Fruit fly (Drosophila melanogaster) whole organism, embryonic: Measurements from ENCODE around the gene Ptpmeg2.

Experiments
- Abd-B ChIP-seq: fragments of 200-800 bp; sonication (Bioruptor generic); optimal IDR thresholded peaks from 2 replicates; lab custom pipeline; 2018; ENCODE audit warnings: missing biosample characterization, mild to moderate bottlenecking, missing genetic modification characterization, moderate library complexity
- CG10147 ChIP-seq: fragments of 200-800 bp; sonication (Bioruptor generic); optimal IDR thresholded peaks from 2 replicates; lab custom pipeline; 2019; ENCODE audit warnings: missing biosample characterization, mild to moderate bottlenecking, missing genetic modification characterization, moderate library complexity
- CG10209 ChIP-seq: fragments of 200-800 bp; sonication (Bioruptor generic); optimal IDR thresholded peaks from 3 replicates; lab custom pipeline; 2017; ENCODE audit warnings: missing biosample characterization, mild to moderate bottlenecking, missing genetic modification characterization, missing genetic modification reagents
- CG10366 ChIP-seq: fragments of 200-800 bp; sonication (Bioruptor generic); IDR thresholded peaks from 2 replicates; pipeline ENCODE4 v1.3.6; 2022; ENCODE audit warnings: missing biosample characterization, missing genetic modification characterization
- CG10959 ChIP-seq: fragments of 200-800 bp; sonication (Bioruptor generic); IDR thresholded peaks from 2 replicates; pipeline ENCODE4 v1.3.6; 2022; ENCODE audit warnings: missing biosample characterization, missing genetic modification characterization
- CG11696 ChIP-seq: fragments of 200-800 bp; sonication (Bioruptor generic); IDR thresholded peaks from 2 replicates; pipeline ENCODE4 v1.3.6; 2022; ENCODE audit warnings: missing biosample characterization, missing genetic modification characterization
- CG12659 ChIP-seq: fragments of 200-800 bp; sonication (Bioruptor generic); optimal IDR thresholded peaks from 3 replicates; lab custom pipeline; 2017; ENCODE audit warnings: mild to moderate bottlenecking, missing biosample characterization, missing genetic modification reagents, missing genetic modification characterization
- CG14050 ChIP-seq: fragments of 200-800 bp; sonication (Bioruptor generic); IDR thresholded peaks from 3 replicates; pipeline ENCODE4 v1.3.6; 2022; ENCODE audit warnings: missing biosample characterization, missing genetic modification characterization
- CG18011 ChIP-seq: fragments of 200-800 bp; sonication (Bioruptor generic); optimal IDR thresholded peaks from 2 replicates; lab custom pipeline; 2017; ENCODE audit warnings: missing biosample characterization, missing genetic modification characterization, mild to moderate bottlenecking, moderate library complexity, missing genotype
- CG18262 ChIP-seq: fragments of 200-800 bp; optimal IDR thresholded peaks from 3 replicates; lab custom pipeline; 2019; ENCODE audit warnings: missing biosample characterization, mild to moderate bottlenecking, missing genetic modification characterization, moderate library complexity
- CG2116 ChIP-seq: fragments of 200-800 bp; sonication (Bioruptor generic); optimal IDR thresholded peaks from 3 replicates; lab custom pipeline; 2018; ENCODE audit warnings: missing biosample characterization, mild to moderate bottlenecking, missing genetic modification characterization
- CG3281 ChIP-seq: fragments of 200-800 bp; sonication (Bioruptor generic); optimal IDR thresholded peaks from 3 replicates; lab custom pipeline; 2017; ENCODE audit warnings: missing biosample characterization, mild to moderate bottlenecking, missing genetic modification characterization
- CG34376 ChIP-seq: fragments of 200-800 bp; sonication (Bioruptor generic); optimal IDR thresholded peaks from 2 replicates; lab custom pipeline; 2018; ENCODE audit warnings: missing biosample characterization, mild to moderate bottlenecking, missing genetic modification characterization
- CG42726 ChIP-seq: fragments of 200-800 bp; sonication (Bioruptor generic); IDR thresholded peaks from 2 replicates; pipeline ENCODE4 v1.3.6; 2022; ENCODE audit warnings: missing biosample characterization, missing genetic modification characterization; ENCODE audit not compliant: partially characterized antibody
- CG4404 ChIP-seq: fragments of 200-800 bp; sonication (Bioruptor generic); IDR thresholded peaks from 2 replicates; pipeline ENCODE4 v1.3.6; 2022; ENCODE audit warnings: missing biosample characterization, missing genetic modification characterization
- CG4617 ChIP-seq: fragments of 200-800 bp; sonication (Bioruptor generic); optimal IDR thresholded peaks from 3 replicates; lab custom pipeline; 2016; ENCODE audit warnings: missing biosample characterization, missing genetic modification characterization, borderline replicate concordance
- CG5953 ChIP-seq: fragments of 200-800 bp; sonication (Bioruptor generic); IDR thresholded peaks from 2 replicates; pipeline ENCODE4 v1.3.6; 2022; ENCODE audit warnings: missing biosample characterization, missing genetic modification characterization
- CG6654 ChIP-seq: fragments of 200-800 bp; sonication (Bioruptor generic); optimal IDR thresholded peaks from 2 replicates; lab custom pipeline; 2017; ENCODE audit warnings: missing biosample characterization, mild to moderate bottlenecking, missing genetic modification characterization
- CG7963 ChIP-seq: fragments of 200-800 bp; sonication (Bioruptor generic); IDR thresholded peaks from 3 replicates; pipeline ENCODE4 v1.3.6; 2022; ENCODE audit warnings: missing biosample characterization, missing genetic modification characterization; ENCODE audit not compliant: partially characterized antibody
- D19B ChIP-seq: fragments of 200-800 bp; sonication (Bioruptor generic); optimal IDR thresholded peaks from 2 replicates; lab custom pipeline; 2017; ENCODE audit warnings: missing biosample characterization, mild to moderate bottlenecking, missing genetic modification characterization
- Dek ChIP-seq: fragments of 200-800 bp; sonication (Bioruptor generic); optimal IDR thresholded peaks from 3 replicates; lab custom pipeline; 2019; ENCODE audit warnings: missing biosample characterization, mild to moderate bottlenecking, missing genetic modification characterization, moderate library complexity
- Doc3 ChIP-seq: fragments of 200-800 bp; sonication (Bioruptor generic); IDR thresholded peaks from 3 replicates; pipeline ENCODE4 v1.3.6; 2022; ENCODE audit warnings: missing biosample characterization, missing genetic modification characterization; ENCODE audit not compliant: partially characterized antibody
- Ets97D ChIP-seq: fragments of 200-800 bp; sonication (Bioruptor generic); optimal IDR thresholded peaks from 3 replicates; lab custom pipeline; 2016; ENCODE audit warnings: missing biosample characterization, missing genetic modification characterization
- Hey ChIP-seq: fragments of 200-800 bp; sonication (Bioruptor generic); optimal IDR thresholded peaks from 3 replicates; lab custom pipeline; 2018; ENCODE audit warnings: missing biosample characterization, mild to moderate bottlenecking, missing genetic modification characterization
- Hmr ChIP-seq: fragments of 200-800 bp; sonication (Bioruptor generic); optimal IDR thresholded peaks from 3 replicates; lab custom pipeline; 2017; ENCODE audit warnings: mild to moderate bottlenecking, missing biosample characterization, missing genetic modification reagents, missing genetic modification characterization
- Hmx ChIP-seq: fragments of 200-800 bp; sonication (Bioruptor generic); optimal IDR thresholded peaks from 2 replicates; lab custom pipeline; 2016; ENCODE audit warnings: missing biosample characterization, missing genetic modification characterization
- MTF-1 ChIP-seq: fragments of 200-800 bp; sonication (Bioruptor generic); optimal IDR thresholded peaks from 2 replicates; lab custom pipeline; 2018; ENCODE audit warnings: missing biosample characterization, mild to moderate bottlenecking, missing genetic modification characterization, borderline replicate concordance
- Ravus ChIP-seq: fragments of 200-800 bp; sonication (Bioruptor generic); IDR thresholded peaks from 2 replicates; pipeline ENCODE4 v1.3.6; 2022; ENCODE audit warnings: missing biosample characterization, missing genetic modification characterization
- Six4 ChIP-seq: fragments of 200-800 bp; sonication (Bioruptor generic); optimal IDR thresholded peaks from 2 replicates; lab custom pipeline; 2016; ENCODE audit warnings: missing biosample characterization, missing genetic modification characterization
- Ssrp ChIP-seq: fragments of 200-800 bp; sonication (Bioruptor generic); optimal IDR thresholded peaks from 2 replicates; lab custom pipeline; 2018; ENCODE audit warnings: missing biosample characterization, mild to moderate bottlenecking, missing genetic modification characterization, moderate library complexity
- TFAM ChIP-seq: fragments of 200-800 bp; sonication (Bioruptor generic); optimal IDR thresholded peaks from 2 replicates; lab custom pipeline; 2017; ENCODE audit warnings: missing biosample characterization, missing genetic modification characterization, inconsistent platforms
- btn ChIP-seq: fragments of 200-800 bp; sonication (Bioruptor generic); optimal IDR thresholded peaks from 2 replicates; lab custom pipeline; 2016; ENCODE audit warnings: missing biosample characterization, missing genetic modification characterization
- dmrt99B ChIP-seq: fragments of 200-800 bp; sonication (Bioruptor generic); optimal IDR thresholded peaks from 2 replicates; lab custom pipeline; 2018; ENCODE audit warnings: missing biosample characterization, mild to moderate bottlenecking, missing genetic modification characterization, moderate library complexity
- fd96Cb ChIP-seq: fragments of 200-800 bp; sonication (Bioruptor generic); optimal IDR thresholded peaks from 2 replicates; lab custom pipeline; 2018; ENCODE audit warnings: missing biosample characterization, mild to moderate bottlenecking, missing genetic modification characterization, moderate library complexity
- lbe ChIP-seq: fragments of 200-800 bp; sonication (Bioruptor generic); optimal IDR thresholded peaks from 2 replicates; lab custom pipeline; 2016; ENCODE audit warnings: missing biosample characterization, mild to moderate bottlenecking, missing genetic modification characterization
- luna ChIP-seq: fragments of 200-800 bp; sonication (Bioruptor generic); optimal IDR thresholded peaks from 2 replicates; lab custom pipeline; 2016; ENCODE audit warnings: missing biosample characterization, missing genetic modification characterization
- nerfin-2 ChIP-seq: fragments of 200-800 bp; sonication (Bioruptor generic); IDR thresholded peaks from 2 replicates; pipeline ENCODE4 v1.3.6; 2022; ENCODE audit warnings: missing biosample characterization, missing genetic modification characterization; ENCODE audit not compliant: partially characterized antibody
- nmo ChIP-seq: fragments of 200-800 bp; sonication (Bioruptor generic); optimal IDR thresholded peaks from 2 replicates; lab custom pipeline; 2018; ENCODE audit warnings: missing biosample characterization, mild to moderate bottlenecking, missing genetic modification characterization, moderate library complexity
- odd ChIP-seq: fragments of 200-800 bp; sonication (Bioruptor generic); optimal IDR thresholded peaks from 2 replicates; lab custom pipeline; 2017; ENCODE audit warnings: missing biosample characterization, mild to moderate bottlenecking, missing genetic modification characterization
- peb ChIP-seq: fragments of 200-800 bp; sonication (Bioruptor generic); IDR thresholded peaks from 2 replicates; pipeline ENCODE4 v1.3.6; 2022; ENCODE audit warnings: missing biosample characterization, missing genetic modification characterization
- phol ChIP-seq: fragments of 200-800 bp; sonication (Bioruptor generic); optimal IDR thresholded peaks from 3 replicates; lab custom pipeline; 2018; ENCODE audit warnings: missing biosample characterization, mild to moderate bottlenecking, missing genetic modification characterization, moderate library complexity
- rib ChIP-seq: fragments of 200-800 bp; sonication (Bioruptor generic); IDR thresholded peaks from 2 replicates; pipeline ENCODE4 v1.3.6; 2022; ENCODE audit warnings: missing biosample characterization, missing genetic modification characterization
- slp2 ChIP-seq: fragments of 200-800 bp; sonication (Bioruptor generic); optimal IDR thresholded peaks from 2 replicates; lab custom pipeline; 2016; ENCODE audit warnings: missing biosample characterization, missing genetic modification characterization
- sob ChIP-seq: fragments of 200-800 bp; sonication (Bioruptor generic); IDR thresholded peaks from 2 replicates; pipeline ENCODE4 v1.3.6; 2022; ENCODE audit warnings: missing biosample characterization, missing genetic modification characterization
- stwl ChIP-seq: fragments of 200-800 bp; sonication (Bioruptor generic); optimal IDR thresholded peaks from 3 replicates; lab custom pipeline; 2018; ENCODE audit warnings: missing biosample characterization, mild to moderate bottlenecking, missing genetic modification characterization, moderate library complexity
- twi ChIP-seq: fragments of 200-800 bp; optimal IDR thresholded peaks from 2 replicates; lab custom pipeline; 2019; ENCODE audit warnings: missing biosample characterization, mild to moderate bottlenecking, missing genetic modification characterization, moderate library complexity
- vfl ChIP-seq: fragments of 200-800 bp; sonication (Bioruptor generic); optimal IDR thresholded peaks from 2 replicates; lab custom pipeline; 2016; ENCODE audit warnings: missing biosample characterization, missing genetic modification characterization
- z ChIP-seq: fragments of 200-800 bp; sonication (Bioruptor generic); IDR thresholded peaks from 3 replicates; pipeline ENCODE4 v1.3.6; 2022; ENCODE audit warnings: missing biosample characterization, missing genetic modification characterization
- zen2 ChIP-seq: fragments of 200-800 bp; sonication (Bioruptor generic); IDR thresholded peaks from 3 replicates; pipeline ENCODE4 v1.3.6; 2022; ENCODE audit warnings: missing biosample characterization, missing genetic modification characterization; ENCODE audit not compliant: partially characterized antibody

Ptpmeg2 gene

DNA sequence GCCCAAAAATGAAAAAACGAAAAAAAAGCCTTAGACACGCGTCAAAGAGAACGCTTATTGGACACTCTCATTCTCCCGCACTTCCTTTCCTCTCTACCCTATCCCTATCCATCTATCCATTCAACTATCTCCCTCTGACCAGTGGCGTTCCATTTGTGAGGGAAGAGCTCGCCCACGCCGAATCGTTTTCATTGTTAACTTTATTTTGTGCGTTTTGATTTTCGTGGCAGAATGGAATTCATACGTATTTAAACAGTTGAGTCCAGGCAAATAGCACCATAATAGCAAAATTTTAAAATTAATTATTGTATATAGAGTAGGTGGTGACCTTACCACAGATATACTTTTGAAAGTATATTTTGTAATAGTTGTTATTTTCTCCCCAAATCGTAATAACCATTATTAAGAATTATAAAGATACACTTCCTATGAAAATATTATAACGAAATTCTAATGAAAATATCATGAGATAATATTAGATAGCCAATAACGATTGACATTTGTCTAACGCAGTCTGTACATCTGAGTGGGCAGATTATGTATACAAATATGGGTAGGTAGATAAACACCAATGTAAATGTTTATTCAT, 17.7 kb downstream of the Ptpmeg2 start (continued):
- TF ChIP-seq CG7963 (GFP tag; lab: Robert Waterston, UW) = no peak
- TF ChIP-seq nerfin-2 (GFP tag; lab: Robert Waterston, UW) = no peak
- no peak for TF ChIP-seq Hey (tag; lab: Kevin White, UChicago)
- no peak for TF ChIP-seq z (GFP tag; lab: Robert Waterston, UW)
- peak; percentile 89 for TF ChIP-seq CG11696
- TF ChIP-seq CG18011 = peak; percentile 28
- peak; percentile 58 for TF ChIP-seq D19B (GFP tag; lab: Kevin White, UChicago)
- peak; percentile 83 for TF ChIP-seq CG12659 (GFP tag; lab: Kevin White, UChicago)
- TF ChIP-seq CG34376 (GFP tag; lab: Kevin White, UChicago) = no peak
- TF ChIP-seq Ravus (GFP tag; lab: Robert Waterston, UW) = peak; percentile 38; the same call in 1 of the 2 replicates
- no peak for TF ChIP-seq stwl (tag; lab: Kevin White, UChicago)
- TF ChIP-seq CG42726 (GFP tag; lab: Robert Waterston, UW) = no peak
- no peak for TF ChIP-seq Ets97D (GFP tag; lab: Kevin White, UChicago)
- TF ChIP-seq TFAM (GFP tag; lab: Kevin White, UChicago) = no peak
- no peak for TF ChIP-seq Doc3 (GFP tag; lab: Robert Waterston, UW)
- TF ChIP-seq CG4617 (GFP tag; lab: Kevin White, UChicago) = no peak
- TF ChIP-seq CG6654 (GFP tag; lab: Kevin White, UChicago) = peak; percentile 24
- peak; percentile 86 for TF ChIP-seq CG10147 (GFP tag; lab: Kevin White, UChicago)
- TF ChIP-seq CG4404 (GFP tag; lab: Robert Waterston, UW) = 0 out of 2 replicates have a peak, but pooled peaks have one; percentile 11
- TF ChIP-seq CG18262 (tag; lab: Kevin White, UChicago) = peak; percentile 61
- TF ChIP-seq peb (GFP tag; lab: Robert Waterston, UW) = no peak
- no peak for TF ChIP-seq btn (GFP tag; lab: Kevin White, UChicago)
- TF ChIP-seq sob (GFP tag; lab: Robert Waterston, UW) = peak; percentile 51; the same call in 1 of the 2 replicates
- no peak for TF ChIP-seq CG10959 (GFP tag; lab: Robert Waterston, UW)
- TF ChIP-seq Hmr = peak; percentile 90
- TF ChIP-seq Ssrp (tag; lab: Kevin White, UChicago) = no peak
- peak; percentile 43; the same call in 1 of the 2 replicates for TF ChIP-seq CG10366
- no peak for TF ChIP-seq vfl (GFP tag; lab: Kevin White, UChicago)
- TF ChIP-seq rib (GFP tag; lab: Robert Waterston, UW) = peak; percentile 34; the same call in 1 of the 2 replicates
- TF ChIP-seq fd96Cb = peak; percentile 51
- TF ChIP-seq CG14050 (GFP tag; lab: Robert Waterston, UW) = peak; percentile 50; the same call in 2 of the 3 replicates
- no peak for TF ChIP-seq MTF-1 (GFP tag; lab: Kevin White, UChicago)
- peak; percentile 62 for TF ChIP-seq phol (tag; lab: Kevin White, UChicago)
- no peak for TF ChIP-seq Six4 (GFP tag; lab: Kevin White, UChicago)
- TF ChIP-seq zen2 (GFP tag; lab: Robert Waterston, UW) = no peak
- peak; percentile 69 for TF ChIP-seq CG10209 (GFP tag; lab: Kevin White, UChicago)
- TF ChIP-seq CG2116 (GFP tag; lab: Kevin White, UChicago) = no peak
- peak; percentile 36 for TF ChIP-seq Hmx (GFP tag; lab: Kevin White, UChicago)
- no peak for TF ChIP-seq luna (GFP tag; lab: Kevin White, UChicago)
- no peak for TF ChIP-seq twi
- no peak for TF ChIP-seq slp2
- peak; percentile 66 for TF ChIP-seq nmo (GFP tag; lab: Kevin White, UChicago)
- peak; percentile 90 for TF ChIP-seq Dek (tag; lab: Kevin White, UChicago)
- peak; percentile 66 for TF ChIP-seq odd
- TF ChIP-seq Abd-B = peak; percentile 28
- peak; percentile 85 for TF ChIP-seq CG3281 (GFP tag; lab: Kevin White, UChicago)
- TF ChIP-seq CG5953 (GFP tag; lab: Robert Waterston, UW) = no peak; the same call in 1 of the 2 replicates
- TF ChIP-seq lbe (GFP tag; lab: Kevin White, UChicago) = no peak
- peak; percentile 82 for TF ChIP-seq dmrt99B (tag; lab: Kevin White, UChicago)
